Worm (Caenorhabditis elegans): ENCODE data around the gene F02E11.2.

ce11 chrII:3278634-3279033 is 16.0 kb downstream of the F02E11.2 start, which contains the start of gene wht-4:
- TF ChIP-seq fkh-4 (tag; optimal IDR thresholded peaks at IDR 0.05; ENCODE audit: borderline replicate concordance) (no peak), unc-30 (tag; optimal IDR thresholded peaks at IDR 0.05) (no peak), elt-2 (tag; optimal IDR thresholded peaks at IDR 0.05) (no peak), elt-3 (tag; optimal IDR thresholded peaks at IDR 0.05) (no peak), unc-98 (GFP tag; IDR thresholded peaks at IDR 0.05) (no peak), C04F5.9 (tag; optimal IDR thresholded peaks at IDR 0.05) (no peak), nhr-71 (tag; optimal IDR thresholded peaks at IDR 0.05) (no peak), ztf-11 (tag; optimal IDR thresholded peaks at IDR 0.05) (no peak), lin-13 (GFP tag; optimal IDR thresholded peaks at IDR 0.05) (no peak), lin-15B (tag; optimal IDR thresholded peaks at IDR 0.05) (no peak), lsy-2 (tag; optimal IDR thresholded peaks at IDR 0.05) (no peak), egl-27 (tag; optimal IDR thresholded peaks at IDR 0.05) (no peak), unc-62 (GFP tag; optimal IDR thresholded peaks at IDR 0.05) (no peak), snpc-4 (tag; optimal IDR thresholded peaks at IDR 0.05) (no peak)

Measured in whole organism, L1 larva.